Worm (Caenorhabditis elegans) whole organism, young adult: Measurements from ENCODE around the gene mpz-3.
A peak's percentile ranks its signal among the peaks of the same experiment; 100 is the strongest.

ENCODE experiments used
- C06A6.2 ChIP-seq: fragments of 200-800 bp; sonication (Bioruptor generic); conservative IDR thresholded peaks from 2 replicates; pipeline ENCODE4 v1.3.6; 2022; ENCODE audit warnings: missing genetic modification characterization, missing compliant biosample characterization
- C17E4.6 ChIP-seq: fragments of 200-800 bp; sonication (Bioruptor generic); IDR thresholded peaks from 2 replicates; pipeline ENCODE4 v1.3.6; 2022; ENCODE audit warnings: missing genetic modification reagents, missing genetic modification characterization, missing compliant biosample characterization
- F33H1.4 ChIP-seq: fragments of 200-800 bp; sonication (Bioruptor generic); IDR thresholded peaks from 2 replicates; pipeline ENCODE4 v1.3.6; 2022; ENCODE audit warnings: missing genetic modification reagents, missing genetic modification characterization, missing compliant biosample characterization
- F39B2.1 ChIP-seq: fragments of 200-800 bp; sonication (Bioruptor generic); IDR thresholded peaks from 2 replicates; pipeline ENCODE4 v1.3.6; 2022; ENCODE audit warnings: missing genetic modification reagents, missing genetic modification characterization, missing compliant biosample characterization
- F52B5.7 ChIP-seq: sonication (generic microtip); optimal IDR thresholded peaks from 2 replicates; lab custom pipeline; 2016; ENCODE audit warnings: mild to moderate bottlenecking, missing genetic modification characterization, missing compliant biosample characterization
- F57A8.1 ChIP-seq: fragments of 200-800 bp; sonication (Bioruptor generic); optimal IDR thresholded peaks from 2 replicates; lab custom pipeline; 2018; ENCODE audit warnings: mild to moderate bottlenecking, missing genetic modification characterization, moderate library complexity, missing compliant biosample characterization
- K11D2.4 ChIP-seq: fragments of 200-800 bp; sonication (Bioruptor generic); IDR thresholded peaks from 2 replicates; pipeline ENCODE4 v1.3.6; 2022; ENCODE audit warnings: missing genetic modification reagents, missing genetic modification characterization, missing compliant biosample characterization
- Y53G8AR.9 ChIP-seq: fragments of 200-800 bp; sonication (Bioruptor generic); conservative IDR thresholded peaks from 2 replicates; pipeline ENCODE4 v1.3.6; 2022; ENCODE audit warnings: missing genetic modification reagents, missing genetic modification characterization, missing compliant biosample characterization
- ama-1 ChIP-seq, 3 experiments: fragments of 150-350 bp in 1 of 3; sonication (generic microtip) in 2 of 3; optimal IDR thresholded peaks; 2 replicates each; lab custom pipeline; 2014 to 2018; ENCODE audit warnings: missing biosample characterization in 2 of 3, missing genetic modification characterization in 2 of 3, missing genetic modification reagents in 2 of 3
- atf-7 ChIP-seq: sonication (generic microtip); optimal IDR thresholded peaks from 2 replicates; lab custom pipeline; 2017; ENCODE audit warnings: mild to moderate bottlenecking, missing genetic modification characterization, missing compliant biosample characterization
- attf-5 ChIP-seq: fragments of 200-800 bp; sonication (Bioruptor generic); optimal IDR thresholded peaks from 2 replicates; lab custom pipeline; 2018; ENCODE audit warnings: mild to moderate bottlenecking, missing genetic modification characterization, missing compliant biosample characterization
- attf-6 ChIP-seq: fragments of 200-800 bp; sonication (Bioruptor generic); IDR thresholded peaks from 2 replicates; pipeline ENCODE4 v1.3.6; 2022; ENCODE audit warnings: missing genetic modification reagents, missing genetic modification characterization, missing compliant biosample characterization
- cebp-1 ChIP-seq, 2 experiments: fragments of 200-800 bp in 1 of 2; sonication (Bioruptor generic) in 1 of 2; sonication (generic microtip) in 1 of 2; IDR thresholded peaks in 1 of 2; optimal IDR thresholded peaks in 1 of 2; 2 replicates each; pipeline versions ENCODE4 v1.3.6 to Lab custom; 2017 to 2022; ENCODE audit warnings: missing compliant biosample characterization in 2 of 2, missing genetic modification characterization in 2 of 2, mild to moderate bottlenecking in 1 of 2, missing genetic modification reagents in 1 of 2, moderate library complexity in 1 of 2
- ceh-100 ChIP-seq: fragments of 200-800 bp; sonication (Bioruptor generic); IDR thresholded peaks from 2 replicates; pipeline ENCODE4 v1.3.6; 2022; ENCODE audit warnings: missing genetic modification reagents, missing genetic modification characterization, missing compliant biosample characterization
- ceh-58 ChIP-seq: fragments of 200-800 bp; sonication (Bioruptor generic); IDR thresholded peaks from 2 replicates; pipeline ENCODE4 v1.3.6; 2022; ENCODE audit warnings: missing genetic modification characterization, missing compliant biosample characterization
- ceh-79 ChIP-seq: sonication (generic microtip); optimal IDR thresholded peaks from 2 replicates; lab custom pipeline; 2017; ENCODE audit warnings: mild to moderate bottlenecking, missing genetic modification characterization, missing compliant biosample characterization
- ceh-91 ChIP-seq: fragments of 200-800 bp; sonication (Bioruptor generic); IDR thresholded peaks from 2 replicates; pipeline ENCODE4 v1.3.6; 2022; ENCODE audit warnings: missing genetic modification reagents, missing genetic modification characterization, missing compliant biosample characterization
- dpl-1 ChIP-seq: fragments of 150-350 bp; optimal IDR thresholded peaks from 2 replicates; lab custom pipeline; 2014; ENCODE audit warnings: missing biosample characterization, missing genetic modification reagents, missing genetic modification characterization
- egl-18 ChIP-seq: fragments of 200-800 bp; sonication (Bioruptor generic); IDR thresholded peaks from 2 replicates; pipeline ENCODE4 v1.3.6; 2022; ENCODE audit warnings: missing genetic modification reagents, missing genetic modification characterization, missing compliant biosample characterization
- ekl-4 ChIP-seq: fragments of 200-800 bp; sonication (Bioruptor generic); IDR thresholded peaks from 2 replicates; pipeline ENCODE4 v1.3.6; 2022; ENCODE audit warnings: missing genetic modification reagents, missing genetic modification characterization, missing compliant biosample characterization
- ets-4 ChIP-seq: fragments of 200-800 bp; sonication (Bioruptor generic); optimal IDR thresholded peaks from 2 replicates; lab custom pipeline; 2018; ENCODE audit warnings: mild to moderate bottlenecking, missing genetic modification characterization, missing compliant biosample characterization
- him-1 ChIP-seq: sonication (generic microtip); optimal IDR thresholded peaks from 2 replicates; lab custom pipeline; 2016; ENCODE audit warnings: missing genotype, missing genetic modification reagents, missing genetic modification characterization, missing compliant biosample characterization
- hsf-1 ChIP-seq: fragments of 200-800 bp; sonication (Bioruptor generic); IDR thresholded peaks from 2 replicates; pipeline ENCODE4 v1.3.6; 2022; ENCODE audit warnings: missing genetic modification reagents, missing genetic modification characterization, missing compliant biosample characterization
- let-526 ChIP-seq: fragments of 200-800 bp; sonication (Bioruptor generic); IDR thresholded peaks from 2 replicates; pipeline ENCODE4 v1.3.6; 2022; ENCODE audit warnings: missing genetic modification reagents, missing genetic modification characterization, missing compliant biosample characterization
- let-607 ChIP-seq, 2 experiments: fragments of 200-800 bp in 1 of 2; sonication (Bioruptor generic) in 1 of 2; sonication (generic microtip) in 1 of 2; optimal IDR thresholded peaks; 2 replicates each; lab custom pipeline; 2016 to 2018; ENCODE audit warnings: mild to moderate bottlenecking in 2 of 2, missing compliant biosample characterization in 2 of 2, missing genetic modification characterization in 2 of 2, moderate library complexity in 2 of 2, missing genotype in 1 of 2
- lin-26 ChIP-seq: fragments of 200-800 bp; sonication (Bioruptor generic); IDR thresholded peaks from 2 replicates; pipeline ENCODE4 v1.3.6; 2022; ENCODE audit warnings: missing genetic modification reagents, missing genetic modification characterization, missing compliant biosample characterization
- lin-35 ChIP-seq, 3 experiments: fragments of 150-350 bp in 2 of 3; sonication (generic microtip) in 1 of 3; optimal IDR thresholded peaks; 2 replicates each; lab custom pipeline; 2014 to 2018; ENCODE audit warnings: missing biosample characterization in 3 of 3, missing genetic modification characterization in 3 of 3, missing genetic modification reagents in 3 of 3
- madf-10 ChIP-seq: sonication (generic microtip); optimal IDR thresholded peaks from 2 replicates; lab custom pipeline; 2016; ENCODE audit warnings: mild to moderate bottlenecking, missing genetic modification characterization, missing compliant biosample characterization
- madf-6 ChIP-seq: fragments of 200-800 bp; sonication (Bioruptor generic); IDR thresholded peaks from 2 replicates; pipeline ENCODE4 v1.3.6; 2022; ENCODE audit warnings: missing genetic modification reagents, missing genetic modification characterization, missing compliant biosample characterization
- mcd-1 ChIP-seq: fragments of 200-800 bp; sonication (Bioruptor generic); IDR thresholded peaks from 2 replicates; pipeline ENCODE4 v1.3.6; 2022; ENCODE audit warnings: missing genetic modification reagents, missing genetic modification characterization, missing compliant biosample characterization
- mel-28 ChIP-seq: sonication (generic microtip); optimal IDR thresholded peaks from 2 replicates; lab custom pipeline; 2016; ENCODE audit warnings: borderline replicate concordance, mild to moderate bottlenecking, missing genetic modification characterization, missing compliant biosample characterization
- nfyb-1 ChIP-seq: fragments of 200-800 bp; sonication (Bioruptor generic); IDR thresholded peaks from 2 replicates; pipeline ENCODE4 v1.3.6; 2022; ENCODE audit warnings: missing genetic modification reagents, missing genetic modification characterization, missing compliant biosample characterization
- nhr-179 ChIP-seq: sonication (generic microtip); optimal IDR thresholded peaks from 2 replicates; lab custom pipeline; 2016; ENCODE audit warnings: mild to moderate bottlenecking, missing genetic modification characterization, missing compliant biosample characterization
- nhr-80 ChIP-seq: sonication (generic microtip); optimal IDR thresholded peaks from 2 replicates; lab custom pipeline; 2016; ENCODE audit warnings: missing genetic modification characterization, missing compliant biosample characterization
- nhr-90 ChIP-seq: sonication (generic microtip); optimal IDR thresholded peaks from 2 replicates; lab custom pipeline; 2016; ENCODE audit warnings: missing genotype, mild to moderate bottlenecking, missing genetic modification characterization, missing compliant biosample characterization
- sea-2 ChIP-seq: fragments of 200-800 bp; sonication (Bioruptor generic); IDR thresholded peaks from 2 replicates; pipeline ENCODE4 v1.3.6; 2022; ENCODE audit warnings: missing genetic modification characterization, missing compliant biosample characterization
- snpc-1.3 ChIP-seq: sonication (generic microtip); optimal IDR thresholded peaks from 2 replicates; lab custom pipeline; 2017; ENCODE audit warnings: missing genetic modification characterization, mild to moderate bottlenecking, missing compliant biosample characterization, antibody characterized with exemption, moderate library complexity, missing genotype, missing genetic modification reagents; ENCODE audit not compliant: insufficient read depth
- snpc-4 ChIP-seq, 5 experiments: fragments of 150-350 bp in 1 of 5; sonication (generic microtip) in 4 of 5; optimal IDR thresholded peaks; 2 replicates each; lab custom pipeline; 2014 to 2018; ENCODE audit warnings: missing genetic modification characterization in 5 of 5, missing biosample characterization in 3 of 5, antibody characterized with exemption in 2 of 5, mild to moderate bottlenecking in 2 of 5, missing compliant biosample characterization in 2 of 5, missing genotype in 2 of 5, moderate library complexity in 2 of 5, missing genetic modification reagents in 1 of 5
- zfh-2 ChIP-seq: fragments of 200-800 bp; sonication (Bioruptor generic); conservative IDR thresholded peaks from 2 replicates; pipeline ENCODE4 v1.3.6; 2022; ENCODE audit warnings: missing genetic modification reagents, missing genetic modification characterization, missing compliant biosample characterization
- zim-3 ChIP-seq: sonication (generic microtip); optimal IDR thresholded peaks from 2 replicates; lab custom pipeline; 2017; ENCODE audit warnings: mild to moderate bottlenecking, missing genetic modification characterization, moderate library complexity, missing compliant biosample characterization
- ztf-28 ChIP-seq: fragments of 200-800 bp; sonication (Bioruptor generic); IDR thresholded peaks from 2 replicates; pipeline ENCODE4 v1.3.6; 2022; ENCODE audit warnings: missing genetic modification reagents, missing genetic modification characterization, missing compliant biosample characterization
- ztf-3 ChIP-seq: fragments of 200-800 bp; sonication (Bioruptor generic); optimal IDR thresholded peaks from 2 replicates; lab custom pipeline; 2018; ENCODE audit warnings: mild to moderate bottlenecking, missing genetic modification characterization, missing compliant biosample characterization

The mpz-3 gene

DNA sequence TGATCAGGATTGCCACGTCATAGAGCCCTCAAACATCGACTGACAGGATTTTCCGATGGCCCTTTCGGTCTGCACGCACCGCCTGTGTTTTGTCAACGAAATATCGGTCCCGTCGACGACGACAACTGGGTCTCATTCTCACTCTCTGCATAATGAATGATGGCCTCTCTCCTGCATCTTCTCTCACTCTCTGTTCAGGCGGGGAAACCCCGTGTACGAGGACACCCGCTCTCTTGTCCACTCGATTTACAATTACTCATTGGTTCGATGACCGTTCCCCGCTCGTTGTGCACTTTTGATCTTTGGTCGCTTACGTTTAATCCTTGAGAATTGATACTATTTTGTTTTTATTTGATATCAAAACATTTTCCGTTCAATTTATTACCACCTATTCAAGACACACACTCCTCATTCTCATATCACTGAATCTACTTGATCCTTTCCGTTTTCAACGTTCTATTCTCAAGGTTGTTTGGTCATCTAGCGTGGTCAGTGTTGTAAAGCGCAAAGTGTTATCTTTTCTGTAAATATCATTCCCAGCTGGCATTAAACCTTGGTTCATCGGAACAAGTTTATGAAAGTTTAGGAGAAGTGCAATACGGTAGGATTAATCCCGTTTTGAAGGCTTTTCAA is 42.5 kb downstream of the mpz-3 start (continued):
- TF ChIP-seq lin-35 (GFP tag; optimal IDR thresholded peaks at IDR 0.05; lab: Kevin White, UChicago) (no peak), lin-26 (GFP tag; lab: Robert Waterston, UW) (0 out of 2 replicates have a peak, but pooled peaks have one; percentile 29), hsf-1 (GFP tag; lab: Robert Waterston, UW) (no peak)

ce11 chrII:6521316-6521715 is 43.9 kb downstream of the mpz-3 start, which contains the start of gene toe-2:
Gene toe-2 (minus strand): TSS chrII:6521385.
- TF ChIP-seq ama-1 (optimal IDR thresholded peaks at IDR 0.05; lab: Kevin White, UChicago) (no peak), ama-1 (GFP tag; optimal IDR thresholded peaks at IDR 0.05; lab: Kevin White, UChicago) (no peak), C06A6.2 (no peak), lin-26 (GFP tag; lab: Robert Waterston, UW) (no peak), Y53G8AR.9 (GFP tag; lab: Robert Waterston, UW) (no peak), zim-3 (tag; lab: Kevin White, UChicago) (no peak), snpc-4 (GFP tag; optimal IDR thresholded peaks at IDR 0.05; lab: Kevin White, UChicago) (no peak), snpc-4 (tag; optimal IDR thresholded peaks at IDR 0.05; lab: Kevin White, UChicago) (no peak), egl-18 (GFP tag; lab: Robert Waterston, UW) (no peak), attf-5 (GFP tag; lab: Kevin White, UChicago) (no peak), ets-4 (GFP tag; lab: Kevin White, UChicago) (no peak), mel-28 (no peak), ztf-28 (GFP tag; lab: Robert Waterston, UW) (no peak), atf-7 (no peak), snpc-1.3 (no peak), ekl-4 (GFP tag; lab: Robert Waterston, UW) (no peak), K11D2.4 (GFP tag; lab: Robert Waterston, UW) (no peak), C17E4.6 (GFP tag; lab: Robert Waterston, UW) (no peak), F57A8.1 (GFP tag; lab: Kevin White, UChicago) (no peak), F52B5.7 (tag; lab: Kevin White, UChicago) (no peak), F33H1.4 (no peak)

- TF ChIP-seq nhr-80 (tag; lab: Kevin White, UChicago) = peak; percentile 68
- no peak for TF ChIP-seq ceh-91 (GFP tag; lab: Robert Waterston, UW)
- no peak for TF ChIP-seq atf-7
Measured at ce11 chrII:6520103-6520502, 45.1 kb downstream of the mpz-3 start.

DNA sequence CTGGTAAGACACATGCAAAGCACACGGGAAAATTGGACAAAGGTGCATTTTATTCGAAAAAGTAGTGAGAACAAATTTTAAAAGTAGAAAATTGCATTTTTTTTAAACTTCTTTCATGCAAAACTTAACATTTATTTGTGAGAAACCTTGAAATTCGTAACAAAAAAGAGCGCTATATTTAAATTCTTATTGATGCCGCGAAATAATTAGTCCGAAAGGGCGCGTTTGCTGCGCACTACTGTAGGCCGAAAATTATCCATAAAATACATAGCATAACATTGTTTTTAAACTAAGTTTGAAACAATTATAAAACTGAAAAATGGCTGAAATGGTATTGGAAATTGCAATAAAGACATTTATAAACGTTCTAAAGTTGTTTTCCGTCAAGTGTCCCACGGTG is 45.5 kb downstream of the mpz-3 start:
- TF ChIP-seq lin-26 (GFP tag; lab: Robert Waterston, UW) (no peak), cebp-1 (GFP tag; IDR thresholded peaks at IDR 0.05; lab: Robert Waterston, UW) (no peak), cebp-1 (tag; optimal IDR thresholded peaks at IDR 0.05; lab: Kevin White, UChicago) (no peak), nhr-90 (tag; lab: Kevin White, UChicago) (no peak), C17E4.6 (GFP tag; lab: Robert Waterston, UW) (no peak), ztf-3 (no peak), ceh-79 (tag; lab: Kevin White, UChicago) (no peak), dpl-1 (peak; percentile 78), let-526 (no peak), him-1 (no peak), mcd-1 (peak; percentile 58; the same call in 1 of the 2 replicates), ceh-100 (GFP tag; lab: Robert Waterston, UW) (0 out of 2 replicates have a peak, but pooled peaks have one; percentile 28), nfyb-1 (GFP tag; lab: Robert Waterston, UW) (no peak), zfh-2 (GFP tag; lab: Robert Waterston, UW) (no peak), madf-10 (tag; lab: Kevin White, UChicago) (no peak), attf-6 (GFP tag; lab: Robert Waterston, UW) (no peak), madf-6 (GFP tag; lab: Robert Waterston, UW) (peak; percentile 90), nhr-179 (tag; lab: Kevin White, UChicago) (no peak), zim-3 (tag; lab: Kevin White, UChicago) (no peak), F39B2.1 (GFP tag; lab: Robert Waterston, UW) (no peak), let-607 (tag; optimal IDR thresholded peaks at IDR 0.05; lab: Kevin White, UChicago) (no peak), sea-2 (GFP tag; lab: Robert Waterston, UW) (no peak), ceh-58 (no peak)
